Worm (Caenorhabditis elegans) whole organism, L2 larva: ENCODE results near the gene F53F1.2.

Experiments used
- Y55F3AM.14 ChIP-seq: fragments of 200-800 bp; sonication (Bioruptor generic); optimal IDR thresholded peaks from 2 replicates; lab custom pipeline; 2018; ENCODE audit warnings: mild to moderate bottlenecking, missing genetic modification characterization, missing compliant biosample characterization
- ZK546.5 ChIP-seq: sonication (generic microtip); optimal IDR thresholded peaks from 2 replicates; lab custom pipeline; 2017; ENCODE audit warnings: missing biosample characterization, missing genetic modification characterization
- ama-1 ChIP-seq: fragments of 150-350 bp; optimal IDR thresholded peaks from 2 replicates; lab custom pipeline; 2018; ENCODE audit warnings: inconsistent platforms
- blmp-1 ChIP-seq: sonication (generic microtip); optimal IDR thresholded peaks from 2 replicates; lab custom pipeline; 2017; ENCODE audit warnings: missing genetic modification characterization, mild to moderate bottlenecking, missing compliant biosample characterization, antibody characterized with exemption, moderate library complexity; ENCODE audit not compliant: insufficient read depth
- elt-3 ChIP-seq: sonication (generic microtip); optimal IDR thresholded peaks from 2 replicates; lab custom pipeline; 2017; ENCODE audit warnings: missing biosample characterization, missing genetic modification characterization
- lin-13 ChIP-seq: fragments of 150-350 bp; optimal IDR thresholded peaks from 2 replicates; lab custom pipeline; 2014; ENCODE audit warnings: missing biosample characterization, missing genetic modification reagents, missing genetic modification characterization
- lsy-2 ChIP-seq, 2 experiments: fragments of 150-350 bp in 1 of 2; sonication (generic microtip) in 1 of 2; optimal IDR thresholded peaks; 2 replicates each; lab custom pipeline; 2014 to 2017; ENCODE audit warnings: missing biosample characterization in 2 of 2, missing genetic modification characterization in 2 of 2
- peb-1 ChIP-seq: fragments of 150-350 bp; optimal IDR thresholded peaks from 2 replicates; lab custom pipeline; 2014; ENCODE audit warnings: missing biosample characterization, missing genetic modification characterization
- unc-39 ChIP-seq: fragments of 150-350 bp; optimal IDR thresholded peaks from 2 replicates; lab custom pipeline; 2014; ENCODE audit warnings: missing biosample characterization, missing genetic modification characterization

ce11 chrV:13369663-13370062, 37.0 kb upstream of the F53F1.2 start:
- no peak for TF ChIP-seq lin-13 (GFP tag; lab: Kevin White, UChicago)
- no peak for TF ChIP-seq elt-3 (tag; lab: Kevin White, UChicago)
- no peak for TF ChIP-seq ama-1
- no peak for TF ChIP-seq peb-1 (tag; lab: Kevin White, UChicago)
- no peak for TF ChIP-seq unc-39 (tag; lab: Kevin White, UChicago)
- no peak for TF ChIP-seq Y55F3AM.14 (GFP tag; lab: Kevin White, UChicago)
- TF ChIP-seq ZK546.5 (tag; lab: Kevin White, UChicago), result no peak
- no peak for TF ChIP-seq blmp-1
- no peak for TF ChIP-seq lsy-2 (tag; optimal IDR thresholded peaks at IDR 0.05; lab: Kevin White, UChicago)
